Fruit fly (Drosophila melanogaster): ENCODE results near the gene Dhc36C.

Dhc36C gene

dm6 chr2L:17532134-17532533 lies 30.9 kb downstream of the Dhc36C start, which contains the start of gene CG15145:
CG15145 (minus strand) TSS chr2L:17532234.
- TF ChIP-seq EcR (GFP tag; optimal IDR thresholded peaks at IDR 0.05) (no peak), CG10348 (GFP tag; IDR thresholded peaks at IDR 0.05) (no peak), fd96Ca (GFP tag; IDR thresholded peaks at IDR 0.05) (no peak), CG15710 (tag; optimal IDR thresholded peaks at IDR 0.05) (no peak), D1 (tag; optimal IDR thresholded peaks at IDR 0.05) (no peak), CG34367 (tag; optimal IDR thresholded peaks at IDR 0.05) (no peak), CG12605 (GFP tag; IDR thresholded peaks at IDR 0.05) (no peak), CG17806 (tag; optimal IDR thresholded peaks at IDR 0.05) (no peak), CG9948 (tag; optimal IDR thresholded peaks at IDR 0.05) (no peak), gl (tag; optimal IDR thresholded peaks at IDR 0.05) (no peak), CG14655 (GFP tag; optimal IDR thresholded peaks at IDR 0.05) (no peak), CG13204 (GFP tag; optimal IDR thresholded peaks at IDR 0.05) (no peak), CG4496 (GFP tag; IDR thresholded peaks at IDR 0.05) (no peak), Ets98B (GFP tag; IDR thresholded peaks at IDR 0.05) (no peak), Pif1A (GFP tag; optimal IDR thresholded peaks at IDR 0.05) (no peak), CG8159 (tag; optimal IDR thresholded peaks at IDR 0.05) (no peak), Pif1B (GFP tag; optimal IDR thresholded peaks at IDR 0.05) (no peak), CG8301 (tag; optimal IDR thresholded peaks at IDR 0.05) (no peak), CG32121 (GFP tag; IDR thresholded peaks at IDR 0.05) (no peak)

DNA sequence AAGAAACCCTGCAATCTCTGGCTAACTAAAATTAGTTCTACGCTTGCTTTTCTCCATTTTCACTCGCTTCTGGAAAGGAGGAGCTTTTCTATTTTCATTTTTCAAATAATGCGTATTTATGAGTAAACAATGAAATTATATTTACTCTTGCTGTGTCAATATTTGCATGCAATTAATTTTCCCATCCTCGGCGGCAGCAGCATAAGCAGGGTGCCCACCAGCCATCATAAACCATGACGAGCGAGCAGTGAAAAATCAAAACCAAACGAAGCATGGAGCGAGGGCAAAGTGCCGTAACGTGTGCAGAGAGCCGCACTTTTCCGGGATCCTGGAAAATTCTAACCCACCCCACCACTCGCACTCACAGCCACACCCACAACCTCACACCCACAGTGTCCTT lies 32.6 kb downstream of the Dhc36C start:
- TF ChIP-seq CG4496 (GFP tag; IDR thresholded peaks at IDR 0.05) (no peak), CG14655 (GFP tag; optimal IDR thresholded peaks at IDR 0.05) (no peak)

dm6 chr2L:17541106-17541505 lies 39.9 kb downstream of the Dhc36C start:
- TF ChIP-seq EcR (GFP tag; optimal IDR thresholded peaks at IDR 0.05), result no peak
- TF ChIP-seq CG4496 (GFP tag; IDR thresholded peaks at IDR 0.05), result no peak
- no peak for TF ChIP-seq CG17806 (tag; optimal IDR thresholded peaks at IDR 0.05)
- TF ChIP-seq Pif1A (GFP tag; optimal IDR thresholded peaks at IDR 0.05), result no peak

dm6 chr2L:17542661-17543278 lies 41.6 kb downstream of the Dhc36C start:
- TF ChIP-seq gl (tag; optimal IDR thresholded peaks at IDR 0.05) (no peak), Ets98B (GFP tag; IDR thresholded peaks at IDR 0.05) (no peak), rn (GFP tag; IDR thresholded peaks at IDR 0.05) (no peak), CG10348 (GFP tag; IDR thresholded peaks at IDR 0.05) (no peak), Pif1A (GFP tag; optimal IDR thresholded peaks at IDR 0.05) (no peak), D1 (tag; optimal IDR thresholded peaks at IDR 0.05) (no peak), CG8159 (tag; optimal IDR thresholded peaks at IDR 0.05) (no peak), CG15710 (tag; optimal IDR thresholded peaks at IDR 0.05) (no peak), CG13204 (GFP tag; optimal IDR thresholded peaks at IDR 0.05) (no peak), Snoo (tag; optimal IDR thresholded peaks at IDR 0.05) (no peak), CG8301 (tag; optimal IDR thresholded peaks at IDR 0.05) (no peak), CG12605 (GFP tag; IDR thresholded peaks at IDR 0.05) (no peak), CG14655 (GFP tag; optimal IDR thresholded peaks at IDR 0.05) (no peak), CG4496 (GFP tag; IDR thresholded peaks at IDR 0.05) (no peak), Pif1B (GFP tag; optimal IDR thresholded peaks at IDR 0.05) (no peak)

- no peak for TF ChIP-seq CG9948 (tag; optimal IDR thresholded peaks at IDR 0.05)
- no peak for TF ChIP-seq CG4496 (GFP tag; IDR thresholded peaks at IDR 0.05)
- TF ChIP-seq rn (GFP tag; IDR thresholded peaks at IDR 0.05), result no peak
- no peak for TF ChIP-seq Pif1B (GFP tag; optimal IDR thresholded peaks at IDR 0.05)
- no peak for TF ChIP-seq Pif1A (GFP tag; optimal IDR thresholded peaks at IDR 0.05)
- no peak for TF ChIP-seq CG34367 (tag; optimal IDR thresholded peaks at IDR 0.05)
- no peak for TF ChIP-seq CG15710 (tag; optimal IDR thresholded peaks at IDR 0.05)
- no peak for TF ChIP-seq EcR (GFP tag; optimal IDR thresholded peaks at IDR 0.05)
- no peak for TF ChIP-seq fd96Ca (GFP tag; IDR thresholded peaks at IDR 0.05)
- TF ChIP-seq CG32121 (GFP tag; IDR thresholded peaks at IDR 0.05), result no peak
- no peak for TF ChIP-seq Snoo (tag; optimal IDR thresholded peaks at IDR 0.05)
- no peak for TF ChIP-seq CG10348 (GFP tag; IDR thresholded peaks at IDR 0.05)
- no peak for TF ChIP-seq gl (tag; optimal IDR thresholded peaks at IDR 0.05)
- no peak for TF ChIP-seq CG14655 (GFP tag; optimal IDR thresholded peaks at IDR 0.05)
- no peak for TF ChIP-seq D1 (tag; optimal IDR thresholded peaks at IDR 0.05)
Measured at dm6 chr2L:17555665-17556064, 54.5 kb downstream of the Dhc36C start, which contains the start of gene CG7094. CG7094 (minus strand) TSS chr2L:17555765.

DNA sequence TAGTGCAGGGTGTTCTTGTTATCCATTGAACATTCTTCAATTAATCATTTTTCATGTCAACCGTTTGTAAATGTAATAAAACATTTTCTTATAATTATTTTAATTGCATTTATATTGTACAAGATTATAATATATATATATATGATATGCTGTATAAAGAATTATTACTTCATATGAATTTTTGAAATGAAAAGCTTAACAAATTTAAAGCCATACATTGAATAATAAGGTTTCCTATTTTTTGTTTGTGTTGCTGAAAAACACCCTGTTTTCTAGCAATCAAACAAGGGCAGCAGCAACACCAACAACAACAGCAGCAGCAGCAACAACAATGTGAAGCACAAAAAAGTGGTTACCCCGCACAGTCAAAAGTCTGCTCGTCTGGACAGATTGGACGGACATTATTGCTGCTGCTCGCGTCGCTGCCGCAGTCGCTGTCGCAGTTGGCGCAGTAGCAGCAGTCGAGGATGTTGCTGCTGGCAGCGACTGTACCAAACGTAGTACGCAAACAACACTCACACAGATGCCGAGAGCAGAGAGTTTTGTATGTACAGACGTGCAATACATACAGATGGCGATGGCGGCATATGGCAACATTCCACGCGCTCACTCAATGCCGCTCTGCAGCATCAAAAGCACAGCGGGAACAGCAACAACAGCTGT lies 57.0 kb downstream of the Dhc36C start:
- TF ChIP-seq Pif1B (GFP tag; optimal IDR thresholded peaks at IDR 0.05), result no peak
- no peak for TF ChIP-seq Ets98B (GFP tag; IDR thresholded peaks at IDR 0.05)
- TF ChIP-seq CG32121 (GFP tag; IDR thresholded peaks at IDR 0.05), result no peak
- no peak for TF ChIP-seq CG4496 (GFP tag; IDR thresholded peaks at IDR 0.05)
- TF ChIP-seq EcR (GFP tag; optimal IDR thresholded peaks at IDR 0.05), result no peak
- no peak for TF ChIP-seq gl (tag; optimal IDR thresholded peaks at IDR 0.05)
- no peak for TF ChIP-seq Pif1A (GFP tag; optimal IDR thresholded peaks at IDR 0.05)
- TF ChIP-seq Snoo (tag; optimal IDR thresholded peaks at IDR 0.05), result no peak
- peak; percentile 27 for TF ChIP-seq CG14655 (GFP tag; optimal IDR thresholded peaks at IDR 0.05)
- no peak for TF ChIP-seq CG10348 (GFP tag; IDR thresholded peaks at IDR 0.05)
- no peak for TF ChIP-seq CG34367 (tag; optimal IDR thresholded peaks at IDR 0.05)
- TF ChIP-seq rn (GFP tag; IDR thresholded peaks at IDR 0.05), result no peak
- no peak for TF ChIP-seq D1 (tag; optimal IDR thresholded peaks at IDR 0.05)
- TF ChIP-seq CG13204 (GFP tag; optimal IDR thresholded peaks at IDR 0.05), result no peak
- TF ChIP-seq CG8159 (tag; optimal IDR thresholded peaks at IDR 0.05), result peak; percentile 63
- peak; percentile 56 for TF ChIP-seq CG15710 (tag; optimal IDR thresholded peaks at IDR 0.05)
- no peak for TF ChIP-seq CG9948 (tag; optimal IDR thresholded peaks at IDR 0.05)
- peak; percentile 3 for TF ChIP-seq CG8301 (tag; optimal IDR thresholded peaks at IDR 0.05)
- TF ChIP-seq CG17806 (tag; optimal IDR thresholded peaks at IDR 0.05), result no peak
- TF ChIP-seq CG12605 (GFP tag; IDR thresholded peaks at IDR 0.05), result no peak
- no peak for TF ChIP-seq fd96Ca (GFP tag; IDR thresholded peaks at IDR 0.05)
